Worm (Caenorhabditis elegans) whole organism, L4/young adult: ENCODE results near the gene K03B8.4.
"Not testable (repeated sequence)": the region's sequence is repeated elsewhere in the genome, so short reads cannot be mapped to it uniquely, and the experiment has no call there.

Experiments
- dao-5 ChIP-seq: sonication (generic microtip); optimal IDR thresholded peaks from 2 replicates; lab custom pipeline; 2016; ENCODE audit warnings: missing genotype, missing genetic modification characterization, moderate library complexity, missing compliant biosample characterization
- him-1 ChIP-seq: sonication (generic microtip); optimal IDR thresholded peaks from 2 replicates; lab custom pipeline; 2016; ENCODE audit warnings: missing genotype, missing genetic modification reagents, missing genetic modification characterization, missing compliant biosample characterization

DNA sequence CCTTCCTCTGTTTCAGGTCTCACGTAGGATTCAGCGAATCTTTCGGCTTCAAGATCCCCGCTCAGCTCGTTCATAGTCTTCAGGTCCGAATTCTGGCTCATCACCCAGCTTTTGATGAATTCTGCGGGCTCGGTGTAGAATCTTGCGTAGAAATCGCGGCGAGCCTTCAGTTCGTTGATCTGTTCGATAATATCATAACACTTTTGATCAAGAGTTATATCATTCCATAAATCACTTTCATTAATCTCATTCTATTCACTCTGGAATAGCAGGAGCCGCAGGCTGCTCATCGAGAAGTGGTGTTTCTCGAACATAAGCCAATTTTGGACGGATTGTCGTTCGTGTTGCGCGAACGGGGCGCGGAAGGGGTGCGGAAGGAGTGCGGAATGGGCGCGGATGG, at the start of gene K03B8.4:
- TF ChIP-seq dao-5; him-1 (tag; lab: Kevin White, UChicago): not testable (repeated sequence)
